Fruit fly (Drosophila melanogaster) whole organism, embryonic: ENCODE measurements around the gene CG31775.

ENCODE experiments used
- B-H2 ChIP-seq: fragments of 200-800 bp; sonication (Bioruptor generic); optimal IDR thresholded peaks from 2 replicates; lab custom pipeline; 2018; ENCODE audit warnings: missing biosample characterization, mild to moderate bottlenecking, missing genetic modification characterization
- BtbVII ChIP-seq: fragments of 200-800 bp; sonication (Bioruptor generic); optimal IDR thresholded peaks from 3 replicates; lab custom pipeline; 2017; ENCODE audit warnings: missing biosample characterization, mild to moderate bottlenecking, missing genetic modification characterization
- C15 ChIP-seq: fragments of 200-800 bp; sonication (Bioruptor generic); IDR thresholded peaks from 3 replicates; pipeline ENCODE4 v1.3.6; 2022; ENCODE audit warnings: missing biosample characterization, missing genetic modification characterization
- CG10267 ChIP-seq: fragments of 200-800 bp; sonication (Bioruptor generic); optimal IDR thresholded peaks from 2 replicates; lab custom pipeline; 2018; ENCODE audit warnings: missing biosample characterization, mild to moderate bottlenecking, missing genetic modification characterization, moderate library complexity
- CG10431 ChIP-seq: fragments of 200-800 bp; sonication (Bioruptor generic); optimal IDR thresholded peaks from 3 replicates; lab custom pipeline; 2018; ENCODE audit warnings: missing biosample characterization, mild to moderate bottlenecking, missing genetic modification characterization
- CG10565 ChIP-seq: fragments of 200-800 bp; sonication (Bioruptor generic); optimal IDR thresholded peaks from 3 replicates; lab custom pipeline; 2016; ENCODE audit warnings: missing biosample characterization, mild to moderate bottlenecking, missing genetic modification characterization
- CG11085 ChIP-seq: fragments of 200-800 bp; sonication (Bioruptor generic); IDR thresholded peaks from 2 replicates; pipeline ENCODE4 v1.3.6; 2022; ENCODE audit warnings: missing biosample characterization, missing genetic modification characterization
- CG11247 ChIP-seq: fragments of 200-800 bp; sonication (Bioruptor generic); IDR thresholded peaks from 2 replicates; pipeline ENCODE4 v1.3.6; 2022; ENCODE audit warnings: missing biosample characterization, missing genetic modification characterization
- CG11456 ChIP-seq: fragments of 200-800 bp; sonication (Bioruptor generic); IDR thresholded peaks from 3 replicates; pipeline ENCODE4 v1.3.6; 2022; ENCODE audit warnings: missing biosample characterization, missing genetic modification characterization
- CG12391 ChIP-seq: fragments of 200-800 bp; sonication (Bioruptor generic); optimal IDR thresholded peaks from 3 replicates; lab custom pipeline; 2018; ENCODE audit warnings: missing biosample characterization, mild to moderate bottlenecking, missing genetic modification characterization, moderate library complexity
- CG12659 ChIP-seq: fragments of 200-800 bp; sonication (Bioruptor generic); optimal IDR thresholded peaks from 3 replicates; lab custom pipeline; 2017; ENCODE audit warnings: mild to moderate bottlenecking, missing biosample characterization, missing genetic modification reagents, missing genetic modification characterization
- CG13123 ChIP-seq: fragments of 200-800 bp; sonication (Bioruptor generic); optimal IDR thresholded peaks from 2 replicates; lab custom pipeline; 2016; ENCODE audit warnings: missing biosample characterization, missing genetic modification characterization
- CG15073 ChIP-seq: fragments of 200-800 bp; sonication (Bioruptor generic); optimal IDR thresholded peaks from 2 replicates; lab custom pipeline; 2016; ENCODE audit warnings: missing biosample characterization, missing genetic modification characterization
- CG15514 ChIP-seq: fragments of 200-800 bp; sonication (Bioruptor generic); optimal IDR thresholded peaks from 3 replicates; lab custom pipeline; 2017; ENCODE audit warnings: missing biosample characterization, missing genetic modification characterization, mild to moderate bottlenecking, moderate library complexity, missing genetic modification reagents
- CG18619 ChIP-seq: fragments of 200-800 bp; sonication (Bioruptor generic); optimal IDR thresholded peaks from 3 replicates; lab custom pipeline; 2017; ENCODE audit warnings: missing biosample characterization, mild to moderate bottlenecking, missing genetic modification characterization
- CG2712 ChIP-seq: fragments of 200-800 bp; optimal IDR thresholded peaks from 3 replicates; lab custom pipeline; 2019; ENCODE audit warnings: missing biosample characterization, mild to moderate bottlenecking, missing genetic modification characterization, moderate library complexity
- CG31224 ChIP-seq: fragments of 200-800 bp; sonication (Bioruptor generic); IDR thresholded peaks from 2 replicates; pipeline ENCODE4 v1.3.6; 2022; ENCODE audit warnings: missing biosample characterization, missing genetic modification characterization
- CG31388 ChIP-seq: fragments of 200-800 bp; sonication (Bioruptor generic); optimal IDR thresholded peaks from 2 replicates; lab custom pipeline; 2016; ENCODE audit warnings: missing biosample characterization, missing genetic modification characterization
- CG32532 ChIP-seq: fragments of 200-800 bp; sonication (Bioruptor generic); IDR thresholded peaks from 2 replicates; pipeline ENCODE4 v1.3.6; 2022; ENCODE audit warnings: missing biosample characterization, missing genetic modification characterization
- CG4707 ChIP-seq: fragments of 200-800 bp; sonication (Bioruptor generic); optimal IDR thresholded peaks from 2 replicates; lab custom pipeline; 2018; ENCODE audit warnings: missing biosample characterization, mild to moderate bottlenecking, missing genetic modification characterization, moderate library complexity
- CG9609 ChIP-seq: fragments of 200-800 bp; sonication (Bioruptor generic); optimal IDR thresholded peaks from 3 replicates; lab custom pipeline; 2016; ENCODE audit warnings: missing biosample characterization, missing genetic modification characterization
- Dp ChIP-seq: fragments of 200-800 bp; sonication (Bioruptor generic); optimal IDR thresholded peaks from 2 replicates; lab custom pipeline; 2018; ENCODE audit warnings: missing biosample characterization, mild to moderate bottlenecking, missing genetic modification characterization, moderate library complexity
- Drgx ChIP-seq: fragments of 200-800 bp; sonication (Bioruptor generic); IDR thresholded peaks from 2 replicates; pipeline ENCODE4 v1.3.6; 2022; ENCODE audit warnings: missing biosample characterization, missing genetic modification characterization
- Fer1 ChIP-seq: fragments of 200-800 bp; sonication (Bioruptor generic); optimal IDR thresholded peaks from 2 replicates; lab custom pipeline; 2017; ENCODE audit warnings: missing biosample characterization, mild to moderate bottlenecking, missing genetic modification characterization
- Hmr ChIP-seq: fragments of 200-800 bp; sonication (Bioruptor generic); optimal IDR thresholded peaks from 3 replicates; lab custom pipeline; 2017; ENCODE audit warnings: mild to moderate bottlenecking, missing biosample characterization, missing genetic modification reagents, missing genetic modification characterization
- Med ChIP-seq: fragments of 200-800 bp; sonication (Bioruptor generic); peaks from one replicate; lab custom pipeline; 2016; ENCODE audit warnings: missing biosample characterization, missing genetic modification characterization, mild to moderate bottlenecking, inconsistent platforms, moderate library complexity
- NK7.1 ChIP-seq: fragments of 200-800 bp; sonication (Bioruptor generic); optimal IDR thresholded peaks from 3 replicates; lab custom pipeline; 2016; ENCODE audit warnings: missing biosample characterization, missing genetic modification characterization
- Optix ChIP-seq: fragments of 200-800 bp; sonication (Bioruptor generic); IDR thresholded peaks from 3 replicates; pipeline ENCODE4 v1.3.6; 2022; ENCODE audit warnings: missing biosample characterization, missing genetic modification characterization
- PHDP ChIP-seq: fragments of 200-800 bp; sonication (Bioruptor generic); optimal IDR thresholded peaks from 3 replicates; lab custom pipeline; 2018; ENCODE audit warnings: missing biosample characterization, mild to moderate bottlenecking, missing genetic modification characterization, moderate library complexity
- Sox100B ChIP-seq: fragments of 200-800 bp; sonication (Bioruptor generic); optimal IDR thresholded peaks from 3 replicates; lab custom pipeline; 2018; ENCODE audit warnings: missing biosample characterization, mild to moderate bottlenecking, missing genetic modification characterization
- disco-r ChIP-seq: fragments of 200-800 bp; sonication (Bioruptor generic); optimal IDR thresholded peaks from 2 replicates; lab custom pipeline; 2016; ENCODE audit warnings: missing biosample characterization, missing genetic modification characterization
- dmrt99B ChIP-seq: fragments of 200-800 bp; sonication (Bioruptor generic); optimal IDR thresholded peaks from 2 replicates; lab custom pipeline; 2018; ENCODE audit warnings: missing biosample characterization, mild to moderate bottlenecking, missing genetic modification characterization, moderate library complexity
- dysf ChIP-seq: fragments of 200-800 bp; sonication (Bioruptor generic); IDR thresholded peaks from 3 replicates; pipeline ENCODE4 v1.3.6; 2022; ENCODE audit warnings: missing biosample characterization, missing genetic modification characterization
- h ChIP-seq: fragments of >200 bp; optimal IDR thresholded peaks from 2 replicates; lab custom pipeline; 2017
- her ChIP-seq: fragments of 200-800 bp; sonication (Bioruptor generic); optimal IDR thresholded peaks from 2 replicates; lab custom pipeline; 2016; ENCODE audit warnings: missing biosample characterization, missing genetic modification characterization
- ken ChIP-seq: fragments of 200-800 bp; sonication (Bioruptor generic); IDR thresholded peaks from 3 replicates; pipeline ENCODE4 v1.3.6; 2022; ENCODE audit warnings: missing biosample characterization, missing genetic modification characterization
- lilli ChIP-seq: fragments of 200-800 bp; sonication (Bioruptor generic); optimal IDR thresholded peaks from 3 replicates; lab custom pipeline; 2016; ENCODE audit warnings: missing biosample characterization, missing genetic modification characterization
- nom ChIP-seq: fragments of 200-800 bp; sonication (Bioruptor generic); optimal IDR thresholded peaks from 2 replicates; lab custom pipeline; 2017; ENCODE audit warnings: missing biosample characterization, missing genetic modification characterization, mild to moderate bottlenecking, moderate library complexity, missing genetic modification reagents
- p53 ChIP-seq: fragments of 200-800 bp; sonication (Bioruptor generic); optimal IDR thresholded peaks from 2 replicates; lab custom pipeline; 2016; ENCODE audit warnings: missing biosample characterization, missing genetic modification characterization
- pb ChIP-seq: fragments of 200-800 bp; sonication (Bioruptor generic); optimal IDR thresholded peaks from 3 replicates; lab custom pipeline; 2016; ENCODE audit warnings: missing biosample characterization, missing genetic modification characterization
- prd ChIP-seq, 3 experiments: fragments of >200 bp in 2 of 3; fragments of 200-800 bp in 1 of 3; sonication (Bioruptor generic) in 1 of 3; optimal IDR thresholded peaks in 2 of 3; IDR thresholded peaks in 1 of 3; 2 replicates in 2 of 3; 3 replicates in 1 of 3; pipeline versions ENCODE4 v1.3.6 to Lab custom; 2017 to 2022; ENCODE audit warnings: missing biosample characterization in 1 of 3, missing genetic modification characterization in 1 of 3
- row ChIP-seq: fragments of 200-800 bp; sonication (Bioruptor generic); IDR thresholded peaks from 3 replicates; pipeline ENCODE4 v1.3.6; 2022; ENCODE audit warnings: missing biosample characterization, missing genetic modification characterization
- run ChIP-seq: fragments of 200-800 bp; sonication (Bioruptor generic); optimal IDR thresholded peaks from 3 replicates; lab custom pipeline; 2018; ENCODE audit warnings: missing biosample characterization, mild to moderate bottlenecking, missing genetic modification characterization
- salm ChIP-seq: fragments of 200-800 bp; sonication (Bioruptor generic); optimal IDR thresholded peaks from 2 replicates; lab custom pipeline; 2018; ENCODE audit warnings: missing biosample characterization, mild to moderate bottlenecking, missing genetic modification characterization
- sc ChIP-seq, 3 experiments: fragments of >200 bp in 2 of 3; fragments of 200-800 bp in 1 of 3; sonication (Bioruptor generic) in 1 of 3; optimal IDR thresholded peaks; 2 replicates in 2 of 3; 3 replicates in 1 of 3; lab custom pipeline; 2017; ENCODE audit warnings: mild to moderate bottlenecking in 1 of 3, missing biosample characterization in 1 of 3, missing genetic modification characterization in 1 of 3, missing genetic modification reagents in 1 of 3
- sima ChIP-seq: fragments of 200-800 bp; sonication (Bioruptor generic); optimal IDR thresholded peaks from 2 replicates; lab custom pipeline; 2016; ENCODE audit warnings: missing biosample characterization, missing genetic modification characterization
- stc ChIP-seq: fragments of 200-800 bp; sonication (Bioruptor generic); IDR thresholded peaks from 2 replicates; pipeline ENCODE4 v1.3.6; 2022; ENCODE audit warnings: missing biosample characterization, missing genetic modification characterization
- tx ChIP-seq: fragments of 200-800 bp; sonication (Bioruptor generic); optimal IDR thresholded peaks from 2 replicates; lab custom pipeline; 2016; ENCODE audit warnings: missing biosample characterization, missing genetic modification characterization
- vvl ChIP-seq: fragments of 200-800 bp; sonication (Bioruptor generic); IDR thresholded peaks from 2 replicates; pipeline ENCODE4 v1.3.6; 2022; ENCODE audit warnings: missing biosample characterization, missing genetic modification characterization
- zen ChIP-seq: fragments of 200-800 bp; sonication (Bioruptor generic); optimal IDR thresholded peaks from 3 replicates; lab custom pipeline; 2018; ENCODE audit warnings: missing biosample characterization, mild to moderate bottlenecking, missing genetic modification characterization, moderate library complexity

The CG31775 gene

dm6 chr2L:14698980-14699379 lies 38.6 kb downstream of the CG31775 start:
- no peak for TF ChIP-seq CG15514
- peak; percentile 10; the same call in 1 of the 2 replicates for TF ChIP-seq vvl (GFP tag; lab: Robert Waterston, UW)
- peak; percentile 91 for TF ChIP-seq CG10431

- TF ChIP-seq Fer1 (GFP tag; lab: Kevin White, UChicago): peak; percentile 7
- TF ChIP-seq Drgx (GFP tag; lab: Robert Waterston, UW): 0 out of 2 replicates have a peak, but pooled peaks have one; percentile 8
- no peak for TF ChIP-seq CG9609 (GFP tag; lab: Kevin White, UChicago)
- TF ChIP-seq CG10565 (GFP tag; lab: Kevin White, UChicago): no peak
- no peak for TF ChIP-seq Dp
- no peak for TF ChIP-seq dysf
- no peak for TF ChIP-seq CG15073 (GFP tag; lab: Kevin White, UChicago)
- no peak for TF ChIP-seq CG11085 (GFP tag; lab: Robert Waterston, UW)
- no peak for TF ChIP-seq sc (optimal IDR thresholded peaks at IDR 0.05; lab: Kevin White, UChicago)
- TF ChIP-seq sc (GFP tag; optimal IDR thresholded peaks at IDR 0.05; lab: Kevin White, UChicago): no peak
- no peak for TF ChIP-seq h
- no peak for TF ChIP-seq Optix (GFP tag; lab: Robert Waterston, UW)
- no peak for TF ChIP-seq nom
- no peak for TF ChIP-seq p53 (GFP tag; lab: Kevin White, UChicago)
- TF ChIP-seq run (tag; lab: Kevin White, UChicago): no peak
- no peak for TF ChIP-seq CG11247 (GFP tag; lab: Robert Waterston, UW)
- TF ChIP-seq dmrt99B: peak; percentile 53
- peak; percentile 40; the same call in 1 of the 2 replicates for TF ChIP-seq stc (GFP tag; lab: Robert Waterston, UW)
- peak; percentile 54; the same call in 1 of the 3 replicates for TF ChIP-seq row (GFP tag; lab: Robert Waterston, UW)
- TF ChIP-seq disco-r (GFP tag; lab: Kevin White, UChicago): no peak
- TF ChIP-seq CG2712 (tag; lab: Kevin White, UChicago): peak; percentile 24
- TF ChIP-seq PHDP: peak; percentile 36
- TF ChIP-seq CG10267 (tag; lab: Kevin White, UChicago): no peak
- TF ChIP-seq CG12659 (GFP tag; lab: Kevin White, UChicago): peak; percentile 1
- no peak for TF ChIP-seq her
- TF ChIP-seq Hmr (GFP tag; lab: Kevin White, UChicago): no peak
- TF ChIP-seq CG13123: no peak
- no peak for TF ChIP-seq salm
- no peak for TF ChIP-seq CG32532
- no peak for TF ChIP-seq prd (optimal IDR thresholded peaks at IDR 0.05; lab: Kevin White, UChicago)
- TF ChIP-seq prd (GFP tag; IDR thresholded peaks at IDR 0.05; lab: Robert Waterston, UW): no peak
- TF ChIP-seq CG18619 (GFP tag; lab: Kevin White, UChicago): no peak
- no peak for TF ChIP-seq CG31224 (GFP tag; lab: Robert Waterston, UW)
- no peak for TF ChIP-seq CG11456 (GFP tag; lab: Robert Waterston, UW)
- TF ChIP-seq tx (GFP tag; lab: Kevin White, UChicago): no peak
- TF ChIP-seq zen (tag; lab: Kevin White, UChicago): no peak
- no peak for TF ChIP-seq BtbVII (GFP tag; lab: Kevin White, UChicago)
- peak; percentile 10 for TF ChIP-seq Sox100B (GFP tag; lab: Kevin White, UChicago)
- peak; percentile 48 for TF ChIP-seq Med (GFP tag; lab: Kevin White, UChicago)
- TF ChIP-seq CG12391: peak; percentile 6
- no peak for TF ChIP-seq ken (GFP tag; lab: Robert Waterston, UW)
- TF ChIP-seq CG4707 (GFP tag; lab: Kevin White, UChicago): peak; percentile 25
- TF ChIP-seq NK7.1: no peak
- no peak for TF ChIP-seq pb (GFP tag; lab: Kevin White, UChicago)
- TF ChIP-seq B-H2 (GFP tag; lab: Kevin White, UChicago): no peak
- TF ChIP-seq CG31388 (GFP tag; lab: Kevin White, UChicago): no peak
- TF ChIP-seq sima (GFP tag; lab: Kevin White, UChicago): no peak
- TF ChIP-seq lilli (GFP tag; lab: Kevin White, UChicago): no peak
- TF ChIP-seq C15 (GFP tag; lab: Robert Waterston, UW): no peak
Measured at dm6 chr2L:14697938-14698337, 39.6 kb downstream of the CG31775 start.
